Fruit fly (Drosophila melanogaster): ENCODE measurements around the gene CG11600.

CG11600 gene

dm6 chr3R:12636240-12636639 is at the start of gene CG11600:
Gene CG11600, plus strand, starts transcription at chr3R:12636540.
- TF ChIP-seq brk (GFP tag; optimal IDR thresholded peaks at IDR 0.05) (no peak), GATAd (GFP tag; optimal IDR thresholded peaks at IDR 0.05) (no peak), woc (GFP tag; optimal IDR thresholded peaks at IDR 0.05) (no peak)

dm6 chr3R:12591672-12592071 is 44.7 kb upstream of the CG11600 start:
- TF ChIP-seq CrebA (GFP tag; optimal IDR thresholded peaks at IDR 0.05; ENCODE audit: borderline replicate concordance) (no peak), Abd-B (GFP tag; optimal IDR thresholded peaks at IDR 0.05) (no peak), pan (optimal IDR thresholded peaks at IDR 0.05) (no peak), dmrt93B (GFP tag; optimal IDR thresholded peaks at IDR 0.05) (no peak), h (GFP tag; optimal IDR thresholded peaks at IDR 0.05) (no peak), foxo (GFP tag; optimal IDR thresholded peaks at IDR 0.05) (no peak), psq (GFP tag; optimal IDR thresholded peaks at IDR 0.05) (no peak), N (GFP tag; optimal IDR thresholded peaks at IDR 0.05) (no peak), fru (GFP tag; optimal IDR thresholded peaks at IDR 0.05) (no peak), Vsx2 (GFP tag; optimal IDR thresholded peaks at IDR 0.05; ENCODE audit: partially characterized antibody) (no peak), dsf (GFP tag; optimal IDR thresholded peaks at IDR 0.05; ENCODE audit: borderline replicate concordance) (no peak), Hr83 (GFP tag; optimal IDR thresholded peaks at IDR 0.05; ENCODE audit: poor library complexity, severe bottlenecking) (no peak), ey (GFP tag; optimal IDR thresholded peaks at IDR 0.05) (no peak), GATAd (GFP tag; optimal IDR thresholded peaks at IDR 0.05) (no peak), brk (GFP tag; optimal IDR thresholded peaks at IDR 0.05) (no peak), Rel (GFP tag; optimal IDR thresholded peaks at IDR 0.05) (no peak), Rel (tag; optimal IDR thresholded peaks at IDR 0.05) (no peak), Hnf4 (GFP tag; optimal IDR thresholded peaks at IDR 0.05) (no peak), usp (GFP tag; optimal IDR thresholded peaks at IDR 0.05) (no peak), rgr (GFP tag; optimal IDR thresholded peaks at IDR 0.05) (no peak)

- TF ChIP-seq psq (GFP tag; optimal IDR thresholded peaks at IDR 0.05) (no peak), Jra (GFP tag; optimal IDR thresholded peaks at IDR 0.05) (no peak), OdsH (GFP tag; optimal IDR thresholded peaks at IDR 0.05) (no peak), N (GFP tag; optimal IDR thresholded peaks at IDR 0.05) (no peak), Sp1 (GFP tag; optimal IDR thresholded peaks at IDR 0.05) (no peak), Hr78 (GFP tag; optimal IDR thresholded peaks at IDR 0.05) (no peak), CrebA (GFP tag; optimal IDR thresholded peaks at IDR 0.05; ENCODE audit: borderline replicate concordance) (no peak), Hnf4 (GFP tag; optimal IDR thresholded peaks at IDR 0.05) (no peak), brk (GFP tag; optimal IDR thresholded peaks at IDR 0.05) (no peak), Rel (GFP tag; optimal IDR thresholded peaks at IDR 0.05) (no peak), Rel (tag; optimal IDR thresholded peaks at IDR 0.05) (no peak), rgr (GFP tag; optimal IDR thresholded peaks at IDR 0.05) (no peak), ey (GFP tag; optimal IDR thresholded peaks at IDR 0.05) (no peak), lola (GFP tag; optimal IDR thresholded peaks at IDR 0.05) (no peak), CG32264 (GFP tag; optimal IDR thresholded peaks at IDR 0.05) (no peak), fru (GFP tag; optimal IDR thresholded peaks at IDR 0.05) (no peak)
These were observed 41.0 kb upstream of the CG11600 start, which contains the start of gene Octbeta2R for dm6 chr3R:12595187-12595889. Gene Octbeta2R, minus strand, starts transcription at chr3R:12595725.

- TF ChIP-seq GATAd (GFP tag; optimal IDR thresholded peaks at IDR 0.05) (no peak), Dfd (GFP tag; optimal IDR thresholded peaks at IDR 0.05) (no peak), Jra (GFP tag; optimal IDR thresholded peaks at IDR 0.05) (no peak), woc (GFP tag; optimal IDR thresholded peaks at IDR 0.05) (no peak), jim (GFP tag; optimal IDR thresholded peaks at IDR 0.05) (no peak), h (GFP tag; optimal IDR thresholded peaks at IDR 0.05) (no peak), Mio (GFP tag; optimal IDR thresholded peaks at IDR 0.05) (no peak), CrebA (GFP tag; optimal IDR thresholded peaks at IDR 0.05; ENCODE audit: borderline replicate concordance) (no peak)
These were observed 40.5 kb upstream of the CG11600 start for dm6 chr3R:12595890-12596215.

- TF ChIP-seq N (GFP tag; optimal IDR thresholded peaks at IDR 0.05) (no peak), Dfd (GFP tag; optimal IDR thresholded peaks at IDR 0.05) (no peak), dsf (GFP tag; optimal IDR thresholded peaks at IDR 0.05; ENCODE audit: borderline replicate concordance) (no peak)
These were observed 24.4 kb upstream of the CG11600 start for dm6 chr3R:12611973-12612372.

Measured in whole organism, wandering third instar larva.